Worm (Caenorhabditis elegans) whole organism, midembryonic: Measurements from ENCODE around the gene C17A2.7.

ENCODE experiments used
- T22C8.4 ChIP-seq: fragments of 200-800 bp; sonication (Bioruptor generic); IDR thresholded peaks from 2 replicates; pipeline ENCODE4 v1.3.6; 2022; ENCODE audit warnings: missing genetic modification characterization, missing compliant biosample characterization
- cog-1 ChIP-seq: sonication (generic microtip); optimal IDR thresholded peaks from 2 replicates; lab custom pipeline; 2016; ENCODE audit warnings: missing genetic modification characterization, missing compliant biosample characterization
- flt-1 ChIP-seq: fragments of 200-800 bp; sonication (Bioruptor generic); IDR thresholded peaks from 2 replicates; pipeline ENCODE4 v1.3.6; 2022; ENCODE audit warnings: missing genetic modification characterization, missing compliant biosample characterization
- klf-2 ChIP-seq: fragments of 200-800 bp; sonication (Bioruptor generic); conservative IDR thresholded peaks from 2 replicates; pipeline ENCODE4 v1.3.6; 2022; ENCODE audit warnings: missing genetic modification reagents, missing genetic modification characterization, missing compliant biosample characterization
- med-1 ChIP-seq: sonication (generic microtip); optimal IDR thresholded peaks from 2 replicates; lab custom pipeline; 2017; ENCODE audit warnings: missing genetic modification characterization, mild to moderate bottlenecking, missing compliant biosample characterization, antibody characterized with exemption, missing genetic modification reagents; ENCODE audit not compliant: insufficient read depth
- ref-1 ChIP-seq: fragments of 200-800 bp; sonication (Bioruptor generic); conservative IDR thresholded peaks from 2 replicates; pipeline ENCODE4 v1.3.6; 2022; ENCODE audit warnings: missing genetic modification reagents, missing genetic modification characterization, missing compliant biosample characterization
- tab-1 ChIP-seq: fragments of 200-800 bp; sonication (Bioruptor generic); IDR thresholded peaks from 2 replicates; pipeline ENCODE4 v1.3.6; 2022; ENCODE audit warnings: missing genetic modification characterization, missing compliant biosample characterization
- ztf-23 ChIP-seq: fragments of 200-800 bp; sonication (Bioruptor generic); IDR thresholded peaks from 2 replicates; pipeline ENCODE4 v1.3.6; 2022; ENCODE audit warnings: missing genetic modification reagents, missing genetic modification characterization, missing compliant biosample characterization
- ztf-29 ChIP-seq: fragments of 200-800 bp; sonication (Bioruptor generic); IDR thresholded peaks from 2 replicates; pipeline ENCODE4 v1.3.6; 2022; ENCODE audit warnings: missing genetic modification reagents, missing genetic modification characterization, missing compliant biosample characterization

C17A2.7 gene

ce11 chrII:3862053-3862452 lies 18.8 kb upstream of the C17A2.7 start:
- TF ChIP-seq klf-2 (GFP tag; lab: Robert Waterston, UW) (no peak), flt-1 (GFP tag; lab: Robert Waterston, UW) (no peak), tab-1 (no peak), cog-1 (tag; lab: Kevin White, UChicago) (no peak)

ce11 chrII:3860826-3861225 lies 17.6 kb upstream of the C17A2.7 start, which contains the start of gene oac-11:
TSS of gene oac-11 (minus strand) at chrII:3860926.
- TF ChIP-seq ztf-29, result no peak
- TF ChIP-seq klf-2 (GFP tag; lab: Robert Waterston, UW), result no peak

ce11 chrII:3852654-3853053 lies 9.4 kb upstream of the C17A2.7 start, which contains the start of gene nhr-257:
TSS of gene nhr-257 (plus strand) at chrII:3852954.
- no peak for TF ChIP-seq cog-1 (tag; lab: Kevin White, UChicago)
- TF ChIP-seq T22C8.4 (GFP tag; lab: Robert Waterston, UW), result no peak
- no peak for TF ChIP-seq klf-2 (GFP tag; lab: Robert Waterston, UW)
- TF ChIP-seq tab-1, result no peak
- TF ChIP-seq ztf-29, result no peak
- no peak for TF ChIP-seq ztf-23
- no peak for TF ChIP-seq flt-1 (GFP tag; lab: Robert Waterston, UW)
- no peak for TF ChIP-seq ref-1 (GFP tag; lab: Robert Waterston, UW)
- no peak for TF ChIP-seq med-1 (GFP tag; lab: Kevin White, UChicago)

ce11 chrII:3850655-3851054 lies 7.5 kb upstream of the C17A2.7 start, which contains the start of gene nhr-72:
TSS of gene nhr-72 (minus strand) at chrII:3850755.
- no peak for TF ChIP-seq tab-1
- no peak for TF ChIP-seq T22C8.4 (GFP tag; lab: Robert Waterston, UW)
- no peak for TF ChIP-seq klf-2 (GFP tag; lab: Robert Waterston, UW)
- TF ChIP-seq flt-1 (GFP tag; lab: Robert Waterston, UW), result no peak
- no peak for TF ChIP-seq med-1 (GFP tag; lab: Kevin White, UChicago)

ce11 chrII:3846028-3846427 lies 2.8 kb upstream of the C17A2.7 start, which contains the start of gene C17A2.2:
TSS of gene C17A2.2 (plus strand) at chrII:3846328.
- TF ChIP-seq T22C8.4 (GFP tag; lab: Robert Waterston, UW) (no peak), ref-1 (GFP tag; lab: Robert Waterston, UW) (no peak), klf-2 (GFP tag; lab: Robert Waterston, UW) (no peak), tab-1 (no peak), flt-1 (GFP tag; lab: Robert Waterston, UW) (no peak), ztf-29 (no peak), ztf-23 (no peak), med-1 (GFP tag; lab: Kevin White, UChicago) (no peak), cog-1 (tag; lab: Kevin White, UChicago) (no peak)

ce11 chrII:3839562-3839961 lies 3.6 kb downstream of the C17A2.7 start, which contains the start of gene C17A2.4:
TSS of gene C17A2.4 (plus strand) at chrII:3839862.
- TF ChIP-seq cog-1 (tag; lab: Kevin White, UChicago) (no peak), klf-2 (GFP tag; lab: Robert Waterston, UW) (no peak), ref-1 (GFP tag; lab: Robert Waterston, UW) (no peak), tab-1 (no peak)

- TF ChIP-seq ref-1 (GFP tag; lab: Robert Waterston, UW) (no peak), ztf-23 (no peak), T22C8.4 (GFP tag; lab: Robert Waterston, UW) (no peak), ztf-29 (no peak), tab-1 (no peak), klf-2 (GFP tag; lab: Robert Waterston, UW) (no peak), med-1 (GFP tag; lab: Kevin White, UChicago) (no peak), flt-1 (GFP tag; lab: Robert Waterston, UW) (no peak), cog-1 (tag; lab: Kevin White, UChicago) (no peak)
Observed at ce11 chrII:3835915-3836314, 7.3 kb downstream of the C17A2.7 start, which contains the start of gene oac-4. TSS of gene oac-4 (minus strand) at chrII:3836015.

ce11 chrII:3832383-3832782 lies 10.8 kb downstream of the C17A2.7 start, which contains the start of gene F54D10.9:
TSS of gene F54D10.9 (minus strand) at chrII:3832483.
- TF ChIP-seq tab-1 (no peak), ztf-23 (no peak), cog-1 (tag; lab: Kevin White, UChicago) (no peak), klf-2 (GFP tag; lab: Robert Waterston, UW) (no peak), flt-1 (GFP tag; lab: Robert Waterston, UW) (no peak), T22C8.4 (GFP tag; lab: Robert Waterston, UW) (no peak), ztf-29 (no peak), med-1 (GFP tag; lab: Kevin White, UChicago) (no peak), ref-1 (GFP tag; lab: Robert Waterston, UW) (no peak)

- no peak for TF ChIP-seq T22C8.4 (GFP tag; lab: Robert Waterston, UW)
- TF ChIP-seq cog-1 (tag; lab: Kevin White, UChicago), result no peak
- no peak for TF ChIP-seq tab-1
- no peak for TF ChIP-seq ztf-23
- TF ChIP-seq flt-1 (GFP tag; lab: Robert Waterston, UW), result no peak
- TF ChIP-seq ref-1 (GFP tag; lab: Robert Waterston, UW), result no peak
- no peak for TF ChIP-seq klf-2 (GFP tag; lab: Robert Waterston, UW)
- TF ChIP-seq med-1 (GFP tag; lab: Kevin White, UChicago), result no peak
- no peak for TF ChIP-seq ztf-29
Observed at ce11 chrII:3829623-3830022, 13.6 kb downstream of the C17A2.7 start.

- no peak for TF ChIP-seq klf-2 (GFP tag; lab: Robert Waterston, UW)
- no peak for TF ChIP-seq ztf-23
- no peak for TF ChIP-seq med-1 (GFP tag; lab: Kevin White, UChicago)
- TF ChIP-seq tab-1, result no peak
- no peak for TF ChIP-seq T22C8.4 (GFP tag; lab: Robert Waterston, UW)
- no peak for TF ChIP-seq cog-1 (tag; lab: Kevin White, UChicago)
- no peak for TF ChIP-seq flt-1 (GFP tag; lab: Robert Waterston, UW)
- TF ChIP-seq ref-1 (GFP tag; lab: Robert Waterston, UW), result no peak
- TF ChIP-seq ztf-29, result no peak
Observed at ce11 chrII:3827801-3828200, 15.4 kb downstream of the C17A2.7 start, which contains the start of gene F54D10.8. TSS of gene F54D10.8 (minus strand) at chrII:3827901.
